Worm (Caenorhabditis elegans): ENCODE measurements around the gene B0457.4.

B0457.4 gene

ce11 chrII:8933693-8934432, 22.0 kb upstream of the B0457.4 start, which contains the start of gene T21B10.3 (continued):
- TF ChIP-seq F37B4.10 (GFP tag; IDR thresholded peaks at IDR 0.05) (no peak), pbrm-1 (GFP tag; IDR thresholded peaks at IDR 0.05) (peak; percentile 89), repo-1 (tag; optimal IDR thresholded peaks at IDR 0.05) (peak; percentile 86), Y79H2A.3 (GFP tag; conservative IDR thresholded peaks at IDR 0.05) (peak; percentile 95), Y95B8A.8 (GFP tag; IDR thresholded peaks at IDR 0.05) (peak; percentile 96), sptf-2 (GFP tag; optimal IDR thresholded peaks at IDR 0.05) (no peak), tbp1 (GFP tag; optimal IDR thresholded peaks at IDR 0.05) (peak; percentile 72), sea-2 (GFP tag; IDR thresholded peaks at IDR 0.05) (no peak), lin-54 (GFP tag; optimal IDR thresholded peaks at IDR 0.05) (peak; percentile 90), ztf-28 (GFP tag; IDR thresholded peaks at IDR 0.05) (peak; percentile 94), mxl-1 (tag; optimal IDR thresholded peaks at IDR 0.05) (no peak), Y53F4B.3 (GFP tag; IDR thresholded peaks at IDR 0.05) (peak; percentile 44; the same call in 1 of the 2 replicates), ceh-100 (GFP tag; IDR thresholded peaks at IDR 0.05) (peak; percentile 60), dox-1 (GFP tag; IDR thresholded peaks at IDR 0.05) (peak; percentile 97), lin-26 (GFP tag; IDR thresholded peaks at IDR 0.05) (peak; percentile 75), B0019.2 (GFP tag; conservative IDR thresholded peaks at IDR 0.05) (peak; percentile 89), hlh-26 (GFP tag; conservative IDR thresholded peaks at IDR 0.05) (no peak), F55B11.4 (tag; optimal IDR thresholded peaks at IDR 0.05; ENCODE audit: borderline replicate concordance, insufficient read depth) (no peak), lsl-1 (GFP tag; optimal IDR thresholded peaks at IDR 0.05) (peak; percentile 100), F49E8.2 (tag; optimal IDR thresholded peaks at IDR 0.05; ENCODE audit: insufficient read depth) (peak; percentile 94), nfya-2 (GFP tag; IDR thresholded peaks at IDR 0.05) (peak; percentile 88; the same call in 1 of the 2 replicates), ceh-91 (GFP tag; IDR thresholded peaks at IDR 0.05) (peak; percentile 97), aptf-2 (GFP tag; conservative IDR thresholded peaks at IDR 0.05) (peak; percentile 45; the same call in 1 of the 2 replicates), rec-8 (tag; optimal IDR thresholded peaks at IDR 0.05) (no peak), K11D2.4 (GFP tag; IDR thresholded peaks at IDR 0.05) (peak; percentile 53; the same call in 1 of the 2 replicates), dpl-1 (GFP tag; optimal IDR thresholded peaks at IDR 0.05) (peak; percentile 95), snpc-1.1 (tag; optimal IDR thresholded peaks at IDR 0.05; ENCODE audit: insufficient read depth) (peak; percentile 61), ztf-26 (tag; optimal IDR thresholded peaks at IDR 0.05) (no peak), D2030.7 (GFP tag; IDR thresholded peaks at IDR 0.05) (peak; percentile 97), K12H6.12 (tag; optimal IDR thresholded peaks at IDR 0.05) (no peak), ztf-6 (GFP tag; IDR thresholded peaks at IDR 0.05) (no peak), C06A6.2 (GFP tag; conservative IDR thresholded peaks at IDR 0.05) (0 out of 2 replicates have a peak, but pooled peaks have one; percentile 39), hlh-12 (tag; optimal IDR thresholded peaks at IDR 0.05) (no peak), ztf-25 (GFP tag; IDR thresholded peaks at IDR 0.05) (peak; percentile 89), ccch-3 (GFP tag; optimal IDR thresholded peaks at IDR 0.05) (no peak), ama-1 (optimal IDR thresholded peaks at IDR 0.05) (peak; percentile 84), ama-1 (GFP tag; optimal IDR thresholded peaks at IDR 0.05) (peak; percentile 55 to 83), T26A5.8 (tag; optimal IDR thresholded peaks at IDR 0.05) (no peak), snpc-4 (GFP tag; optimal IDR thresholded peaks at IDR 0.05) (peak; percentile 72), snpc-4 (tag; optimal IDR thresholded peaks at IDR 0.05) (peak; percentile 7 to 72 (median 65)), ekl-4 (GFP tag; IDR thresholded peaks at IDR 0.05) (peak; percentile 86), ceh-27 (GFP tag; optimal IDR thresholded peaks at IDR 0.05) (no peak), B0261.1 (tag; optimal IDR thresholded peaks at IDR 0.05) (no peak), pha-4 (tag; optimal IDR thresholded peaks at IDR 0.05) (no peak), gei-17 (GFP tag; optimal IDR thresholded peaks at IDR 0.05) (peak; percentile 31), let-526 (GFP tag; IDR thresholded peaks at IDR 0.05) (peak; percentile 44; the same call in 1 of the 2 replicates), nhr-90 (tag; optimal IDR thresholded peaks at IDR 0.05) (no peak), nhr-80 (tag; optimal IDR thresholded peaks at IDR 0.05) (peak; percentile 14)
